Fruit fly (Drosophila melanogaster): ENCODE results near the gene RpS10a.

Gene RpS10a

DNA sequence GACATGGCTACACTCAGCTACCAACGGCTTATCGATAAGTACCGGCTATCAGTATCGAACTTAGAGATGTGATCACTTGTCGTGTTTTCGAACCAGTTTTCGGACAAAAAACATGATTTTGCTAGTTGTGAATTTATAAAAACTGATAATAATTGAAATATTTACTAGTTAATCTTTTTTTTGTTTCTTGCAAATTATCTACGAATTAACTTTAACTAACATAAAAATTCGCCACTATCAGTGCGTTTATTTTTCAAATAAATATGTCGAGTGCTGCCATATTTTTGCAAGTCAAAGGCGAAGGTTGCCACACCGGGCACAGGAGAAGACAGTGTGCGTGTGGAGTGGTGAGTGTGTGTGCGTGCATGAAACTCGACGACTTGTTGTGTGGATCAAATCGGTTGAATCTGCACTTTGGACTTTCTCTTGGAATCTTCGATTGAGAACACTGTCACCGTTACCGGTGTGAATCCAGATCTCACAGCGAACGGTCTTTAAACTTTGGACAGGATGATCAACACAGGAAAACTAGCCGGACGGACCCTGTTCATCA is 24.7 kb downstream of the RpS10a start, which contains the start of gene Hsdl2 (continued):
- peak; percentile 62 for TF ChIP-seq unc-4 (GFP tag; IDR thresholded peaks at IDR 0.05; ENCODE audit: partially characterized antibody)

DNA sequence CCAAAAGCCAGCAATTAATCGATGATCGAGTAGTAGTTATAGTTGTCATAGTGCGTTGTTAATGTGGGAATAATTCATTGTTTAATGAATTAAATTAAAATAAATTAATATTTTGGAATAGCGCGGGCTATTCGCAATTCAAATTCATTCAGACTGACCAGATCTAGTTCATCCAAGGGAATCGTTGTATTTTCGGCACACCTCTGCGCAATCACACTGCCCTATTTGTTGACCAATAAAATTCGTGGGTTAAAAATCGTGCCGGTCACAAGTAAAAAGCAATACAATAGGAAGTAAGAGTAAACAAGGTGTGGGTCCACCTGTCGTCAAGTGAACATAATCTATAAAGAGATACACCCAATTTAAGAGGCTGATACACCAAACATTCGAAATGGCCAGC is 26.5 kb downstream of the RpS10a start, which contains the start of gene CG12883:
CG12883 (plus strand) TSS at position 273 of the 400 bp plus-strand sequence.
- TF ChIP-seq Vsx1 (GFP tag; optimal IDR thresholded peaks at IDR 0.05) (no peak), HHEX (GFP tag; optimal IDR thresholded peaks at IDR 0.05) (no peak), CG12391 (tag; optimal IDR thresholded peaks at IDR 0.05) (no peak), croc (GFP tag; conservative IDR thresholded peaks at IDR 0.05) (no peak), chinmo (GFP tag; IDR thresholded peaks at IDR 0.05; ENCODE audit: partially characterized antibody) (0 out of 4 replicates have a peak, but pooled peaks have one; percentile 16), Mad (GFP tag; optimal IDR thresholded peaks at IDR 0.05) (no peak), Meics (GFP tag; optimal IDR thresholded peaks at IDR 0.05) (no peak), CG33557 (GFP tag; optimal IDR thresholded peaks at IDR 0.05) (no peak), CG31388 (GFP tag; optimal IDR thresholded peaks at IDR 0.05) (no peak), CG9817 (tag; optimal IDR thresholded peaks at IDR 0.05) (no peak), CG9797 (GFP tag; optimal IDR thresholded peaks at IDR 0.05) (peak; percentile 61), disco-r (GFP tag; optimal IDR thresholded peaks at IDR 0.05) (no peak), CG10431 (GFP tag; optimal IDR thresholded peaks at IDR 0.05) (no peak), crp (GFP tag; optimal IDR thresholded peaks at IDR 0.05) (no peak), sd (tag; optimal IDR thresholded peaks at IDR 0.05) (no peak), CG5180 (GFP tag; optimal IDR thresholded peaks at IDR 0.05) (no peak), ind (GFP tag; optimal IDR thresholded peaks at IDR 0.05) (no peak), pzg (GFP tag; optimal IDR thresholded peaks at IDR 0.05) (peak; percentile 59), Ets97D (GFP tag; optimal IDR thresholded peaks at IDR 0.05) (no peak), CG11696 (GFP tag; IDR thresholded peaks at IDR 0.05) (no peak), CG18262 (tag; optimal IDR thresholded peaks at IDR 0.05) (no peak), gt (GFP tag; IDR thresholded peaks at IDR 0.05) (no peak), Sry-β (GFP tag; optimal IDR thresholded peaks at IDR 0.05) (no peak), Dp (GFP tag; optimal IDR thresholded peaks at IDR 0.05) (peak; percentile 82), CG2889 (GFP tag; IDR thresholded peaks at IDR 0.05) (no peak), Adf1 (GFP tag; IDR thresholded peaks at IDR 0.05) (no peak), bowl (GFP tag; IDR thresholded peaks at IDR 0.05) (no peak), BEAF-32 (GFP tag; optimal IDR thresholded peaks at IDR 0.05) (peak; percentile 12), CG3407 (GFP tag; optimal IDR thresholded peaks at IDR 0.05) (no peak), hkb (optimal IDR thresholded peaks at IDR 0.05) (no peak), hkb (GFP tag; IDR thresholded peaks at IDR 0.05) (no peak), Chrac-16 (GFP tag; optimal IDR thresholded peaks at IDR 0.05) (no peak), Pdp1 (GFP tag; optimal IDR thresholded peaks at IDR 0.05) (no peak), chif (GFP tag; optimal IDR thresholded peaks at IDR 0.05) (no peak), CG33213 (GFP tag; optimal IDR thresholded peaks at IDR 0.05) (no peak), Gsc (GFP tag; IDR thresholded peaks at IDR 0.05) (no peak), CG34224 (GFP tag; IDR thresholded peaks at IDR 0.05; ENCODE audit: partially characterized antibody) (no peak), HmgZ (tag; optimal IDR thresholded peaks at IDR 0.05) (no peak), btn (GFP tag; optimal IDR thresholded peaks at IDR 0.05) (no peak), CG18599 (GFP tag; optimal IDR thresholded peaks at IDR 0.05) (no peak), ara (GFP tag; IDR thresholded peaks at IDR 0.05) (no peak), CG3847 (GFP tag; IDR thresholded peaks at IDR 0.05) (no peak), yki (optimal IDR thresholded peaks at IDR 0.05) (no peak), Camta (GFP tag; optimal IDR thresholded peaks at IDR 0.05) (no peak), pros (GFP tag; optimal IDR thresholded peaks at IDR 0.05) (no peak), slou (GFP tag; optimal IDR thresholded peaks at IDR 0.05) (no peak), CG7928 (GFP tag; optimal IDR thresholded peaks at IDR 0.05) (no peak), CG1792 (GFP tag; optimal IDR thresholded peaks at IDR 0.05) (no peak)
